Worm (Caenorhabditis elegans) whole organism, L4/young adult: ENCODE results near the gene F35F10.6.

Experiments
- W03F9.2 ChIP-seq: fragments of 150-350 bp; optimal IDR thresholded peaks from 2 replicates; lab custom pipeline; 2014; ENCODE audit warnings: missing biosample characterization, missing genetic modification characterization
- dao-5 ChIP-seq: sonication (generic microtip); optimal IDR thresholded peaks from 2 replicates; lab custom pipeline; 2016; ENCODE audit warnings: missing genotype, missing genetic modification characterization, moderate library complexity, missing compliant biosample characterization

DNA sequence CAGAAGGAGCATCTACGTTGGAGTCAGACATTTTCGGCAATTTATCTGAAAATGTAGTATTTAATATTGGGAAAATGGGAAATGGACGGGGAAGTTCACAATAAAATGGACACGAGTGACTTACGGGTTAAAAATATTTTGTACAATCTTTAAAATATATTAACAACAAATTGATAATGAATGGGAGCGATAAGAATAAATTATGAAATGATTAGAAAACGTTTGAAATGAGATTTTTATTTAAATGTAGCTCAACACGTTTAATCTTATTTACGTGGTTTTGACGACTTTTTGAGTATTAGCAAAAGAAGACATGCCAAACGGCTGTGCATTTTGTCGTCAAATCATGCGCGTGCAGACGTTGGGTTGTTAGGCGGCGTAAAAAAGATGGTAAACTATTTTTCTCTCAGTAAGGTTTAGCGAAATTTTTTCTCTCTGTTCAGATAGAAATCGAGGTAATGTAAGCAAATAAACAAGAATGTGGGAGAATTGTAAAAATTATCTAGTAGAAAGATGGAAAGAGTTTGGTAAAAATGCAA lies 11.0 kb downstream of the F35F10.6 start, which contains the start of gene fbxa-64:
- no peak for TF ChIP-seq W03F9.2
- TF ChIP-seq dao-5 (tag; lab: Kevin White, UChicago) = no peak
